Fruit fly (Drosophila melanogaster): ENCODE data around the gene CG5958.
A peak's percentile ranks its signal among the peaks of the same experiment; 100 is the strongest.

dm6 chr2L:7424907-7425689 is 8.2 kb downstream of the CG5958 start:
- peak; percentile 93 for TF ChIP-seq br (GFP tag; optimal IDR thresholded peaks at IDR 0.05)
- peak; percentile 27 for TF ChIP-seq sage (GFP tag; optimal IDR thresholded peaks at IDR 0.05)
- no peak for TF ChIP-seq Abd-B (GFP tag; optimal IDR thresholded peaks at IDR 0.05)
- TF ChIP-seq usp (GFP tag; optimal IDR thresholded peaks at IDR 0.05), result no peak
- TF ChIP-seq Dfd (GFP tag; optimal IDR thresholded peaks at IDR 0.05), result no peak
- TF ChIP-seq psq (GFP tag; optimal IDR thresholded peaks at IDR 0.05), result peak; percentile 95
- peak; percentile 80 for TF ChIP-seq dsf (GFP tag; optimal IDR thresholded peaks at IDR 0.05; ENCODE audit: borderline replicate concordance)
- peak; percentile 81 for TF ChIP-seq Mio (GFP tag; optimal IDR thresholded peaks at IDR 0.05)
- TF ChIP-seq OdsH (GFP tag; optimal IDR thresholded peaks at IDR 0.05), result peak; percentile 91
- no peak for TF ChIP-seq Myc (optimal IDR thresholded peaks at IDR 0.05)
